Worm (Caenorhabditis elegans) whole organism, young adult: ENCODE measurements around the gene tag-153.
A peak's percentile ranks its signal among the peaks of the same experiment; 100 is the strongest.

Source experiments
- B0336.3 ChIP-seq: fragments of 200-800 bp; sonication (Bioruptor generic); IDR thresholded peaks from 2 replicates; pipeline ENCODE4 v1.3.6; 2022; ENCODE audit warnings: missing genetic modification characterization, missing compliant biosample characterization
- C06A6.2 ChIP-seq: fragments of 200-800 bp; sonication (Bioruptor generic); conservative IDR thresholded peaks from 2 replicates; pipeline ENCODE4 v1.3.6; 2022; ENCODE audit warnings: missing genetic modification characterization, missing compliant biosample characterization
- F37B4.10 ChIP-seq: fragments of 200-800 bp; sonication (Bioruptor generic); IDR thresholded peaks from 2 replicates; pipeline ENCODE4 v1.3.6; 2022; ENCODE audit warnings: missing genetic modification characterization, missing compliant biosample characterization
- F52B5.7 ChIP-seq: sonication (generic microtip); optimal IDR thresholded peaks from 2 replicates; lab custom pipeline; 2016; ENCODE audit warnings: mild to moderate bottlenecking, missing genetic modification characterization, missing compliant biosample characterization
- Y53F4B.3 ChIP-seq: fragments of 200-800 bp; sonication (Bioruptor generic); IDR thresholded peaks from 2 replicates; pipeline ENCODE4 v1.3.6; 2022; ENCODE audit warnings: missing genetic modification reagents, missing genetic modification characterization, missing compliant biosample characterization
- Y53G8AR.9 ChIP-seq: fragments of 200-800 bp; sonication (Bioruptor generic); conservative IDR thresholded peaks from 2 replicates; pipeline ENCODE4 v1.3.6; 2022; ENCODE audit warnings: missing genetic modification reagents, missing genetic modification characterization, missing compliant biosample characterization
- Y56A3A.18 ChIP-seq: fragments of 200-800 bp; sonication (Bioruptor generic); IDR thresholded peaks from 2 replicates; pipeline ENCODE4 v1.3.6; 2022; ENCODE audit warnings: missing genetic modification reagents, missing genetic modification characterization, missing compliant biosample characterization
- Y79H2A.3 ChIP-seq: fragments of 200-800 bp; sonication (Bioruptor generic); conservative IDR thresholded peaks from 2 replicates; pipeline ENCODE4 v1.3.6; 2022; ENCODE audit warnings: missing genetic modification reagents, missing genetic modification characterization, missing compliant biosample characterization
- ZK185.1 ChIP-seq: sonication (generic microtip); optimal IDR thresholded peaks from 2 replicates; lab custom pipeline; 2016; ENCODE audit warnings: mild to moderate bottlenecking, missing genetic modification characterization, missing compliant biosample characterization; ENCODE audit not compliant: poor library complexity, severe bottlenecking
- akir-1 ChIP-seq: fragments of 200-800 bp; sonication (Bioruptor generic); optimal IDR thresholded peaks from 2 replicates; lab custom pipeline; 2018; ENCODE audit warnings: mild to moderate bottlenecking, missing genetic modification characterization, moderate library complexity, missing compliant biosample characterization
- ama-1 ChIP-seq, 3 experiments: fragments of 150-350 bp in 1 of 3; sonication (generic microtip) in 2 of 3; optimal IDR thresholded peaks; 2 replicates each; lab custom pipeline; 2014 to 2018; ENCODE audit warnings: missing biosample characterization in 2 of 3, missing genetic modification characterization in 2 of 3, missing genetic modification reagents in 2 of 3
- aptf-3 ChIP-seq: fragments of 200-800 bp; sonication (Bioruptor generic); IDR thresholded peaks from 2 replicates; pipeline ENCODE4 v1.3.6; 2022; ENCODE audit warnings: missing genetic modification characterization, missing compliant biosample characterization
- atf-7 ChIP-seq: sonication (generic microtip); optimal IDR thresholded peaks from 2 replicates; lab custom pipeline; 2017; ENCODE audit warnings: mild to moderate bottlenecking, missing genetic modification characterization, missing compliant biosample characterization
- attf-3 ChIP-seq: fragments of 200-800 bp; sonication (Bioruptor generic); conservative IDR thresholded peaks from 2 replicates; pipeline ENCODE4 v1.3.6; 2022; ENCODE audit warnings: missing genetic modification reagents, missing genetic modification characterization, missing compliant biosample characterization
- attf-5 ChIP-seq: fragments of 200-800 bp; sonication (Bioruptor generic); optimal IDR thresholded peaks from 2 replicates; lab custom pipeline; 2018; ENCODE audit warnings: mild to moderate bottlenecking, missing genetic modification characterization, missing compliant biosample characterization
- cebp-1 ChIP-seq, 2 experiments: fragments of 200-800 bp in 1 of 2; sonication (Bioruptor generic) in 1 of 2; sonication (generic microtip) in 1 of 2; IDR thresholded peaks in 1 of 2; optimal IDR thresholded peaks in 1 of 2; 2 replicates each; pipeline versions ENCODE4 v1.3.6 to Lab custom; 2017 to 2022; ENCODE audit warnings: missing compliant biosample characterization in 2 of 2, missing genetic modification characterization in 2 of 2, mild to moderate bottlenecking in 1 of 2, missing genetic modification reagents in 1 of 2, moderate library complexity in 1 of 2
- cebp-2 ChIP-seq: fragments of 200-800 bp; sonication (Bioruptor generic); IDR thresholded peaks from 2 replicates; pipeline ENCODE4 v1.3.6; 2022; ENCODE audit warnings: missing genetic modification characterization, missing compliant biosample characterization
- ceh-58 ChIP-seq: fragments of 200-800 bp; sonication (Bioruptor generic); IDR thresholded peaks from 2 replicates; pipeline ENCODE4 v1.3.6; 2022; ENCODE audit warnings: missing genetic modification characterization, missing compliant biosample characterization
- chd-7 ChIP-seq: sonication (generic microtip); optimal IDR thresholded peaks from 2 replicates; lab custom pipeline; 2016; ENCODE audit warnings: mild to moderate bottlenecking, missing genetic modification characterization, moderate library complexity, missing compliant biosample characterization
- dpl-1 ChIP-seq: fragments of 150-350 bp; optimal IDR thresholded peaks from 2 replicates; lab custom pipeline; 2014; ENCODE audit warnings: missing biosample characterization, missing genetic modification reagents, missing genetic modification characterization
- hmg-1.2 ChIP-seq: fragments of 200-800 bp; sonication (Bioruptor generic); IDR thresholded peaks from 2 replicates; pipeline ENCODE4 v1.3.6; 2022; ENCODE audit warnings: missing genetic modification reagents, missing genetic modification characterization, missing compliant biosample characterization
- hrde-1 ChIP-seq: sonication (generic microtip); optimal IDR thresholded peaks from 2 replicates; lab custom pipeline; 2016; ENCODE audit warnings: missing genetic modification characterization, mild to moderate bottlenecking, missing compliant biosample characterization, moderate library complexity, missing genotype, missing genetic modification reagents, borderline replicate concordance
- let-526 ChIP-seq: fragments of 200-800 bp; sonication (Bioruptor generic); IDR thresholded peaks from 2 replicates; pipeline ENCODE4 v1.3.6; 2022; ENCODE audit warnings: missing genetic modification reagents, missing genetic modification characterization, missing compliant biosample characterization
- lin-26 ChIP-seq: fragments of 200-800 bp; sonication (Bioruptor generic); IDR thresholded peaks from 2 replicates; pipeline ENCODE4 v1.3.6; 2022; ENCODE audit warnings: missing genetic modification reagents, missing genetic modification characterization, missing compliant biosample characterization
- lin-35 ChIP-seq, 3 experiments: fragments of 150-350 bp in 2 of 3; sonication (generic microtip) in 1 of 3; optimal IDR thresholded peaks; 2 replicates each; lab custom pipeline; 2014 to 2018; ENCODE audit warnings: missing biosample characterization in 3 of 3, missing genetic modification characterization in 3 of 3, missing genetic modification reagents in 3 of 3
- lin-40 ChIP-seq: sonication (generic microtip); optimal IDR thresholded peaks from 2 replicates; lab custom pipeline; 2016; ENCODE audit warnings: missing genetic modification characterization, mild to moderate bottlenecking, missing compliant biosample characterization, missing genotype, missing genetic modification reagents
- lir-1 ChIP-seq: fragments of 200-800 bp; sonication (Bioruptor generic); conservative IDR thresholded peaks from 2 replicates; pipeline ENCODE4 v1.3.6; 2022; ENCODE audit warnings: missing genetic modification reagents, missing genetic modification characterization, missing compliant biosample characterization
- madf-10 ChIP-seq: sonication (generic microtip); optimal IDR thresholded peaks from 2 replicates; lab custom pipeline; 2016; ENCODE audit warnings: mild to moderate bottlenecking, missing genetic modification characterization, missing compliant biosample characterization
- madf-3 ChIP-seq: fragments of 200-800 bp; sonication (Bioruptor generic); IDR thresholded peaks from 2 replicates; pipeline ENCODE4 v1.3.6; 2022; ENCODE audit warnings: missing genetic modification reagents, missing genetic modification characterization, missing compliant biosample characterization
- mes-4 ChIP-seq: sonication (generic microtip); optimal IDR thresholded peaks from 2 replicates; lab custom pipeline; 2016; ENCODE audit warnings: missing genotype, missing genetic modification characterization, missing compliant biosample characterization
- repo-1 ChIP-seq: sonication (generic microtip); optimal IDR thresholded peaks from 2 replicates; lab custom pipeline; 2017; ENCODE audit warnings: mild to moderate bottlenecking, missing genetic modification characterization, missing compliant biosample characterization
- tbp1 ChIP-seq: fragments of 200-800 bp; sonication (Bioruptor generic); optimal IDR thresholded peaks from 2 replicates; lab custom pipeline; 2018; ENCODE audit warnings: mild to moderate bottlenecking, missing genetic modification characterization, missing compliant biosample characterization
- tbx-9 ChIP-seq: sonication (generic microtip); optimal IDR thresholded peaks from 2 replicates; lab custom pipeline; 2016; ENCODE audit warnings: borderline replicate concordance, missing genetic modification characterization, inconsistent platforms, missing compliant biosample characterization
- tlf-1 ChIP-seq: fragments of 200-800 bp; sonication (Bioruptor generic); optimal IDR thresholded peaks from 2 replicates; lab custom pipeline; 2018; ENCODE audit warnings: mild to moderate bottlenecking, missing genetic modification characterization, missing compliant biosample characterization
- zim-3 ChIP-seq: sonication (generic microtip); optimal IDR thresholded peaks from 2 replicates; lab custom pipeline; 2017; ENCODE audit warnings: mild to moderate bottlenecking, missing genetic modification characterization, moderate library complexity, missing compliant biosample characterization
- ztf-26 ChIP-seq: sonication (generic microtip); optimal IDR thresholded peaks from 2 replicates; lab custom pipeline; 2017; ENCODE audit warnings: missing genetic modification characterization, missing compliant biosample characterization
- ztf-28 ChIP-seq: fragments of 200-800 bp; sonication (Bioruptor generic); IDR thresholded peaks from 2 replicates; pipeline ENCODE4 v1.3.6; 2022; ENCODE audit warnings: missing genetic modification reagents, missing genetic modification characterization, missing compliant biosample characterization
- ztf-6 ChIP-seq: fragments of 200-800 bp; sonication (Bioruptor generic); IDR thresholded peaks from 2 replicates; pipeline ENCODE4 v1.3.6; 2022; ENCODE audit warnings: missing genetic modification reagents, missing genetic modification characterization, missing compliant biosample characterization

The tag-153 gene

ce11 chrV:9336462-9336861 lies 13.6 kb downstream of the tag-153 start, which contains the start of gene coq-6:
Gene coq-6, plus strand, starts transcription at chrV:9336762.
- TF ChIP-seq dpl-1 (GFP tag; lab: Kevin White, UChicago) (no peak), cebp-1 (GFP tag; IDR thresholded peaks at IDR 0.05; lab: Robert Waterston, UW) (no peak), cebp-1 (tag; optimal IDR thresholded peaks at IDR 0.05; lab: Kevin White, UChicago) (peak; percentile 1), ztf-28 (GFP tag; lab: Robert Waterston, UW) (no peak)
- TF ChIP-seq, all 124 proteins: peak for 1

DNA sequence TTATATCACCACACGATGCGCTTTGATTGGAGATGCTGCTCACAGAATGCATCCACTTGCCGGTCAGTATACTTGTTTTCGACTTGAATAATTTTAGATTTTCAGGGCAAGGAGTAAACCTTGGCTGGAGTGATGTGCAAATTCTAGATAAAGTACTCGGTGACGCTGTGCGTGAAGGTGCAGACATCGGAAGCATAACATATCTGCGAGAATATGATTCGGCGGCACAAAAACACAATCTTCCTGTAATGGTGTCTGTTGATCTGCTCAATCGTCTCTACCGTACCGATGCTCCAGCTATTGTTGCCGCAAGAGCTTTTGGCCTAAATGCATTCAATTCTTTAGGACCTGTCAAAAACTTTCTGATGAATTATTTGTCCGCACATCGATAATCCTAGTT lies 15.6 kb downstream of the tag-153 start:
- TF ChIP-seq tbx-9 (tag; lab: Kevin White, UChicago) = no peak
- TF ChIP-seq attf-3 (GFP tag; lab: Robert Waterston, UW) = 0 out of 2 replicates have a peak, but pooled peaks have one; percentile 9
- TF ChIP-seq lin-35 (GFP tag; optimal IDR thresholded peaks at IDR 0.05; lab: Kevin White, UChicago) = no peak
- peak; percentile 24 for TF ChIP-seq lin-40 (tag; lab: Kevin White, UChicago)
- TF ChIP-seq tlf-1 (GFP tag; lab: Kevin White, UChicago) = peak; percentile 57
- TF ChIP-seq ztf-6 = no peak
- no peak for TF ChIP-seq Y56A3A.18 (GFP tag; lab: Robert Waterston, UW)
- peak; percentile 75 for TF ChIP-seq ZK185.1 (tag; lab: Kevin White, UChicago)
- 0 out of 2 replicates have a peak, but pooled peaks have one; percentile 40 for TF ChIP-seq cebp-2 (GFP tag; lab: Robert Waterston, UW)
- peak; percentile 49 for TF ChIP-seq chd-7 (tag; lab: Kevin White, UChicago)
- 0 out of 2 replicates have a peak, but pooled peaks have one; percentile 22 for TF ChIP-seq cebp-1 (GFP tag; IDR thresholded peaks at IDR 0.05; lab: Robert Waterston, UW)
- TF ChIP-seq cebp-1 (tag; optimal IDR thresholded peaks at IDR 0.05; lab: Kevin White, UChicago) = peak; percentile 58
- peak; percentile 58; the same call in 1 of the 2 replicates for TF ChIP-seq Y53G8AR.9 (GFP tag; lab: Robert Waterston, UW)
- peak; percentile 41 for TF ChIP-seq ztf-26 (tag; lab: Kevin White, UChicago)
- 0 out of 2 replicates have a peak, but pooled peaks have one; percentile 49 for TF ChIP-seq let-526 (GFP tag; lab: Robert Waterston, UW)
- TF ChIP-seq B0336.3 = 0 out of 2 replicates have a peak, but pooled peaks have one; percentile 41
- TF ChIP-seq repo-1 (tag; lab: Kevin White, UChicago) = peak; percentile 83
- TF ChIP-seq Y79H2A.3 (GFP tag; lab: Robert Waterston, UW) = peak; percentile 80; the same call in 1 of the 2 replicates
- TF ChIP-seq F37B4.10 = 0 out of 2 replicates have a peak, but pooled peaks have one; percentile 80
- no peak for TF ChIP-seq mes-4
- 0 out of 2 replicates have a peak, but pooled peaks have one; percentile 61 for TF ChIP-seq ztf-28 (GFP tag; lab: Robert Waterston, UW)
- peak; percentile 75 for TF ChIP-seq C06A6.2 (GFP tag; lab: Robert Waterston, UW)
- peak; percentile 9 for TF ChIP-seq atf-7
- peak; percentile 15 for TF ChIP-seq F52B5.7 (tag; lab: Kevin White, UChicago)
- no peak for TF ChIP-seq akir-1 (GFP tag; lab: Kevin White, UChicago)
- TF ChIP-seq attf-5 (GFP tag; lab: Kevin White, UChicago) = peak; percentile 17
- TF ChIP-seq aptf-3 (GFP tag; lab: Robert Waterston, UW) = no peak
- 0 out of 2 replicates have a peak, but pooled peaks have one; percentile 7 for TF ChIP-seq madf-3 (GFP tag; lab: Robert Waterston, UW)
- peak; percentile 41; the same call in 1 of the 2 replicates for TF ChIP-seq lir-1
- no peak for TF ChIP-seq Y53F4B.3 (GFP tag; lab: Robert Waterston, UW)
- peak; percentile 58; the same call in 1 of the 2 replicates for TF ChIP-seq lin-26 (GFP tag; lab: Robert Waterston, UW)
- TF ChIP-seq zim-3 (tag; lab: Kevin White, UChicago) = peak; percentile 34
- 0 out of 2 replicates have a peak, but pooled peaks have one; percentile 1 for TF ChIP-seq ceh-58 (GFP tag; lab: Robert Waterston, UW)
- TF ChIP-seq ama-1 (optimal IDR thresholded peaks at IDR 0.05; lab: Kevin White, UChicago) = peak; percentile 96
- TF ChIP-seq ama-1 (GFP tag; optimal IDR thresholded peaks at IDR 0.05; lab: Kevin White, UChicago) = no peak
- TF ChIP-seq madf-10 (tag; lab: Kevin White, UChicago) = peak; percentile 58
- 0 out of 2 replicates have a peak, but pooled peaks have one; percentile 15 for TF ChIP-seq hmg-1.2 (GFP tag; lab: Robert Waterston, UW)
- TF ChIP-seq hrde-1 (tag; lab: Kevin White, UChicago) = peak; percentile 52
- peak; percentile 3 for TF ChIP-seq tbp1 (GFP tag; lab: Kevin White, UChicago)
